Worm (Caenorhabditis elegans) whole organism, L2 larva: ENCODE data around the gene fmo-5.

Experiments
- C34F6.9 ChIP-seq: fragments of 150-350 bp; optimal IDR thresholded peaks from 2 replicates; lab custom pipeline; 2014; ENCODE audit warnings: missing biosample characterization, missing genetic modification characterization
- F13H6.1 ChIP-seq: sonication (generic microtip); optimal IDR thresholded peaks from 2 replicates; lab custom pipeline; 2016; ENCODE audit warnings: missing genetic modification characterization, missing compliant biosample characterization
- R02D3.7 ChIP-seq: fragments of 150-350 bp; optimal IDR thresholded peaks from 2 replicates; lab custom pipeline; 2014; ENCODE audit warnings: missing biosample characterization, missing genetic modification characterization
- Y55F3AM.14 ChIP-seq: fragments of 200-800 bp; sonication (Bioruptor generic); optimal IDR thresholded peaks from 2 replicates; lab custom pipeline; 2018; ENCODE audit warnings: mild to moderate bottlenecking, missing genetic modification characterization, missing compliant biosample characterization
- ZK546.5 ChIP-seq: sonication (generic microtip); optimal IDR thresholded peaks from 2 replicates; lab custom pipeline; 2017; ENCODE audit warnings: missing biosample characterization, missing genetic modification characterization
- alr-1 ChIP-seq: fragments of 150-350 bp; optimal IDR thresholded peaks from 2 replicates; lab custom pipeline; 2014; ENCODE audit warnings: missing biosample characterization, missing genetic modification characterization
- aly-2 ChIP-seq: fragments of 150-350 bp; optimal IDR thresholded peaks from 2 replicates; lab custom pipeline; 2014; ENCODE audit warnings: missing biosample characterization, missing genetic modification characterization
- ama-1 ChIP-seq: fragments of 150-350 bp; optimal IDR thresholded peaks from 2 replicates; lab custom pipeline; 2018; ENCODE audit warnings: inconsistent platforms
- blmp-1 ChIP-seq: sonication (generic microtip); optimal IDR thresholded peaks from 2 replicates; lab custom pipeline; 2017; ENCODE audit warnings: missing genetic modification characterization, mild to moderate bottlenecking, missing compliant biosample characterization, antibody characterized with exemption, moderate library complexity; ENCODE audit not compliant: insufficient read depth
- ceh-16 ChIP-seq: fragments of 150-350 bp; optimal IDR thresholded peaks from 2 replicates; lab custom pipeline; 2014; ENCODE audit warnings: missing biosample characterization, missing genetic modification characterization
- ceh-82 ChIP-seq: fragments of 150-350 bp; optimal IDR thresholded peaks from 2 replicates; lab custom pipeline; 2014; ENCODE audit warnings: missing biosample characterization, missing genetic modification characterization
- crh-2 ChIP-seq: sonication (generic microtip); optimal IDR thresholded peaks from 2 replicates; lab custom pipeline; 2017; ENCODE audit warnings: missing biosample characterization, missing genetic modification characterization
- dmd-4 ChIP-seq: sonication (generic microtip); optimal IDR thresholded peaks from 2 replicates; lab custom pipeline; 2017; ENCODE audit warnings: missing biosample characterization, missing genetic modification characterization
- egl-27 ChIP-seq: sonication (generic microtip); optimal IDR thresholded peaks from 3 replicates; lab custom pipeline; 2017; ENCODE audit warnings: missing biosample characterization, missing genetic modification reagents, missing genetic modification characterization
- elt-1 ChIP-seq: fragments of 150-350 bp; optimal IDR thresholded peaks from 2 replicates; lab custom pipeline; 2014; ENCODE audit warnings: missing biosample characterization, missing genetic modification characterization
- elt-3 ChIP-seq: sonication (generic microtip); optimal IDR thresholded peaks from 2 replicates; lab custom pipeline; 2017; ENCODE audit warnings: missing biosample characterization, missing genetic modification characterization
- fos-1 ChIP-seq: fragments of 150-350 bp; optimal IDR thresholded peaks from 2 replicates; lab custom pipeline; 2014; ENCODE audit warnings: missing biosample characterization, missing genetic modification characterization
- gmeb-1 ChIP-seq: fragments of 150-350 bp; optimal IDR thresholded peaks from 2 replicates; lab custom pipeline; 2014; ENCODE audit warnings: missing biosample characterization, missing genetic modification characterization
- lin-11 ChIP-seq: fragments of 150-350 bp; sonication (generic microtip); optimal IDR thresholded peaks from 2 replicates; lab custom pipeline; 2014; ENCODE audit warnings: missing biosample characterization, missing genetic modification characterization, inconsistent platforms, mixed read lengths
- lin-13 ChIP-seq: fragments of 150-350 bp; optimal IDR thresholded peaks from 2 replicates; lab custom pipeline; 2014; ENCODE audit warnings: missing biosample characterization, missing genetic modification reagents, missing genetic modification characterization
- lin-39 ChIP-seq: fragments of 150-350 bp; optimal IDR thresholded peaks from 2 replicates; lab custom pipeline; 2014; ENCODE audit warnings: missing biosample characterization, missing genetic modification reagents, missing genetic modification characterization
- lsy-2 ChIP-seq, 2 experiments: fragments of 150-350 bp in 1 of 2; sonication (generic microtip) in 1 of 2; optimal IDR thresholded peaks; 2 replicates each; lab custom pipeline; 2014 to 2017; ENCODE audit warnings: missing biosample characterization in 2 of 2, missing genetic modification characterization in 2 of 2
- mab-5 ChIP-seq: fragments of 150-350 bp; optimal IDR thresholded peaks from 2 replicates; lab custom pipeline; 2014; ENCODE audit warnings: missing biosample characterization, missing genetic modification characterization
- mbf-1 ChIP-seq: sonication (generic microtip); optimal IDR thresholded peaks from 2 replicates; lab custom pipeline; 2017; ENCODE audit warnings: missing biosample characterization, missing genetic modification characterization
- mdl-1 ChIP-seq, 2 experiments: fragments of 150-350 bp in 1 of 2; sonication (generic microtip) in 1 of 2; optimal IDR thresholded peaks; 2 replicates each; lab custom pipeline; 2017; ENCODE audit warnings: missing biosample characterization in 2 of 2, missing genetic modification characterization in 2 of 2
- nhr-10 ChIP-seq: sonication (generic microtip); optimal IDR thresholded peaks from 2 replicates; lab custom pipeline; 2017; ENCODE audit warnings: missing biosample characterization, missing genetic modification characterization
- nhr-11 ChIP-seq: fragments of 150-350 bp; optimal IDR thresholded peaks from 2 replicates; lab custom pipeline; 2014; ENCODE audit warnings: missing biosample characterization, missing genetic modification characterization
- nhr-12 ChIP-seq: fragments of 150-350 bp; optimal IDR thresholded peaks from 2 replicates; lab custom pipeline; 2014; ENCODE audit warnings: missing biosample characterization, missing genetic modification characterization
- nhr-129 ChIP-seq: fragments of 150-350 bp; optimal IDR thresholded peaks from 2 replicates; lab custom pipeline; 2014; ENCODE audit warnings: missing biosample characterization, missing genetic modification characterization
- nhr-21 ChIP-seq: fragments of 150-350 bp; optimal IDR thresholded peaks from 2 replicates; lab custom pipeline; 2014; ENCODE audit warnings: missing biosample characterization, missing genetic modification characterization
- nhr-23 ChIP-seq: fragments of 150-350 bp; optimal IDR thresholded peaks from 2 replicates; lab custom pipeline; 2014; ENCODE audit warnings: missing biosample characterization, missing genetic modification reagents, missing genetic modification characterization
- nhr-237 ChIP-seq: fragments of 150-350 bp; optimal IDR thresholded peaks from 2 replicates; lab custom pipeline; 2014; ENCODE audit warnings: missing biosample characterization, missing genetic modification characterization
- nhr-25 ChIP-seq: fragments of 150-350 bp; sonication (generic microtip); optimal IDR thresholded peaks from 3 replicates; lab custom pipeline; 2014; ENCODE audit warnings: missing biosample characterization, missing genetic modification characterization
- nhr-6 ChIP-seq: fragments of 150-350 bp; optimal IDR thresholded peaks from 2 replicates; lab custom pipeline; 2014; ENCODE audit warnings: missing biosample characterization, missing genetic modification characterization
- nhr-77 ChIP-seq: fragments of 150-350 bp; optimal IDR thresholded peaks from 2 replicates; lab custom pipeline; 2014; ENCODE audit warnings: missing biosample characterization, missing genetic modification characterization
- peb-1 ChIP-seq: fragments of 150-350 bp; optimal IDR thresholded peaks from 2 replicates; lab custom pipeline; 2014; ENCODE audit warnings: missing biosample characterization, missing genetic modification characterization
- sem-4 ChIP-seq: fragments of 150-350 bp; optimal IDR thresholded peaks from 2 replicates; lab custom pipeline; 2014; ENCODE audit warnings: missing biosample characterization, missing genetic modification reagents, missing genetic modification characterization
- skn-1 ChIP-seq: sonication (generic microtip); optimal IDR thresholded peaks from 2 replicates; lab custom pipeline; 2017; ENCODE audit warnings: missing biosample characterization, missing genetic modification characterization
- sma-3 ChIP-seq: sonication (generic microtip); optimal IDR thresholded peaks from 2 replicates; lab custom pipeline; 2016; ENCODE audit warnings: missing genetic modification reagents, missing genetic modification characterization, missing compliant biosample characterization
- sma-9 ChIP-seq, 2 experiments: fragments of 150-350 bp in 1 of 2; sonication (generic microtip) in 1 of 2; optimal IDR thresholded peaks; 2 replicates each; lab custom pipeline; 2014 to 2016; ENCODE audit warnings: missing genetic modification characterization in 2 of 2, mild to moderate bottlenecking in 1 of 2, missing biosample characterization in 1 of 2, missing compliant biosample characterization in 1 of 2, missing genetic modification reagents in 1 of 2, moderate library complexity in 1 of 2
- snpc-4 ChIP-seq: fragments of 150-350 bp; optimal IDR thresholded peaks from 2 replicates; lab custom pipeline; 2014; ENCODE audit warnings: missing biosample characterization, missing genetic modification characterization
- unc-39 ChIP-seq: fragments of 150-350 bp; optimal IDR thresholded peaks from 2 replicates; lab custom pipeline; 2014; ENCODE audit warnings: missing biosample characterization, missing genetic modification characterization
- unc-55 ChIP-seq: fragments of 150-350 bp; sonication (generic microtip); optimal IDR thresholded peaks from 3 replicates; lab custom pipeline; 2014; ENCODE audit warnings: missing biosample characterization, missing genetic modification reagents, missing genetic modification characterization
- unc-62 ChIP-seq: fragments of 150-350 bp; optimal IDR thresholded peaks from 2 replicates; lab custom pipeline; 2014; ENCODE audit warnings: missing biosample characterization, missing genetic modification reagents, missing genetic modification characterization
- zag-1 ChIP-seq: fragments of 150-350 bp; optimal IDR thresholded peaks from 2 replicates; lab custom pipeline; 2014; ENCODE audit warnings: missing biosample characterization, missing genetic modification characterization
- ztf-1 ChIP-seq: fragments of 200-800 bp; sonication (Bioruptor generic); conservative IDR thresholded peaks from 2 replicates; pipeline ENCODE4 v1.3.6; 2022; ENCODE audit warnings: missing genetic modification characterization, missing compliant biosample characterization
- ztf-11 ChIP-seq: sonication (generic microtip); optimal IDR thresholded peaks from 2 replicates; lab custom pipeline; 2017; ENCODE audit warnings: missing biosample characterization, missing genetic modification characterization
- ztf-4 ChIP-seq: fragments of 150-350 bp; optimal IDR thresholded peaks from 2 replicates; lab custom pipeline; 2014; ENCODE audit warnings: missing biosample characterization, missing genetic modification characterization

fmo-5 gene

DNA sequence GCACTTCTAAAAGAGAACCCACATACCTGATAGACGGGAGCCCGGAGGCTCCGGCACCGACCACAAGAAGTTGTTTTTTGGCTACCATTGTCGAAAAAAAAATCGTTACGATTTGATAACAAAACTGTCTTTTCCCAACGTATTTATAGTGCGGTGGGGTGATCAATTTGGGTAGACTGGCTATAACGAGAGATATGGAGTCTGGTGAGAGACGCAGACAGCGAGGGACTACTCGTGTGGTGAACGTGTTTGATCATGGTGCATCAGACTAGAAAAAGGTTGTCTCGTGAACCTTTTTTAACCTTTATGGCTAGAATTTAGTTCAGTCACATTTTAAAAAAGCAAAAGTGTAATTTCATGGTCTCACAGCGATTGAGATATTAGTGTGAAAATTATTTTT, at the start of gene fmo-5:
TSS of gene fmo-5 (minus strand) at position 206 of the 400 bp plus-strand sequence.
- TF ChIP-seq zag-1: no peak
- no peak for TF ChIP-seq dmd-4 (tag; lab: Kevin White, UChicago)
- TF ChIP-seq alr-1 (tag; lab: Kevin White, UChicago): no peak
- peak; percentile 62 for TF ChIP-seq gmeb-1 (tag; lab: Kevin White, UChicago)
- TF ChIP-seq sma-3 (GFP tag; lab: Kevin White, UChicago): peak; percentile 40
- peak; percentile 12 for TF ChIP-seq fos-1
- TF ChIP-seq ceh-16 (tag; lab: Kevin White, UChicago): no peak
- TF ChIP-seq lin-11 (tag; lab: Kevin White, UChicago): no peak
- no peak for TF ChIP-seq Y55F3AM.14 (GFP tag; lab: Kevin White, UChicago)
- TF ChIP-seq ztf-4 (tag; lab: Kevin White, UChicago): no peak
- TF ChIP-seq ama-1 (lab: Kevin White, UChicago): no peak
- no peak for TF ChIP-seq nhr-11 (tag; lab: Kevin White, UChicago)
- no peak for TF ChIP-seq mab-5 (tag; lab: Kevin White, UChicago)
- TF ChIP-seq unc-39: no peak
- no peak for TF ChIP-seq lin-39 (tag; lab: Kevin White, UChicago)
- no peak for TF ChIP-seq ceh-82 (tag; lab: Kevin White, UChicago)
- no peak for TF ChIP-seq snpc-4 (tag; lab: Kevin White, UChicago)
- no peak for TF ChIP-seq nhr-23 (tag; lab: Kevin White, UChicago)
- no peak for TF ChIP-seq nhr-77 (tag; lab: Kevin White, UChicago)
- peak; percentile 30 for TF ChIP-seq F13H6.1 (tag; lab: Kevin White, UChicago)
- peak; percentile 69 for TF ChIP-seq sma-9 (GFP tag; optimal IDR thresholded peaks at IDR 0.05; lab: Kevin White, UChicago)
- no peak for TF ChIP-seq sma-9 (tag; optimal IDR thresholded peaks at IDR 0.05; lab: Kevin White, UChicago)
- peak; percentile 27 for TF ChIP-seq nhr-129 (tag; lab: Kevin White, UChicago)
- no peak for TF ChIP-seq sem-4 (tag; lab: Kevin White, UChicago)
- TF ChIP-seq nhr-25 (tag; lab: Kevin White, UChicago): peak; percentile 62
- no peak for TF ChIP-seq egl-27 (tag; lab: Kevin White, UChicago)
- TF ChIP-seq ztf-11: no peak
- TF ChIP-seq nhr-21 (tag; lab: Kevin White, UChicago): peak; percentile 57
- TF ChIP-seq nhr-12 (tag; lab: Kevin White, UChicago): no peak
- no peak for TF ChIP-seq R02D3.7 (tag; lab: Kevin White, UChicago)
- no peak for TF ChIP-seq mbf-1
- TF ChIP-seq peb-1 (tag; lab: Kevin White, UChicago): no peak
- TF ChIP-seq ZK546.5 (tag; lab: Kevin White, UChicago): no peak
- TF ChIP-seq nhr-6 (tag; lab: Kevin White, UChicago): no peak
- TF ChIP-seq crh-2: peak; percentile 71
- no peak for TF ChIP-seq elt-1 (tag; lab: Kevin White, UChicago)
- TF ChIP-seq lsy-2 (tag; optimal IDR thresholded peaks at IDR 0.05; lab: Kevin White, UChicago): no peak
- TF ChIP-seq lin-13: no peak
- TF ChIP-seq unc-55: no peak
- no peak for TF ChIP-seq C34F6.9 (tag; lab: Kevin White, UChicago)
- TF ChIP-seq ztf-1: no peak
- peak; percentile 38 to 56 for TF ChIP-seq mdl-1 (tag; optimal IDR thresholded peaks at IDR 0.05; lab: Kevin White, UChicago)
- TF ChIP-seq elt-3 (tag; lab: Kevin White, UChicago): no peak
- TF ChIP-seq nhr-10 (tag; lab: Kevin White, UChicago): no peak
- TF ChIP-seq unc-62 (GFP tag; lab: Kevin White, UChicago): no peak
- no peak for TF ChIP-seq aly-2 (tag; lab: Kevin White, UChicago)
- no peak for TF ChIP-seq blmp-1 (tag; lab: Kevin White, UChicago)
- TF ChIP-seq nhr-237 (tag; lab: Kevin White, UChicago): no peak
- no peak for TF ChIP-seq skn-1
